Worm (Caenorhabditis elegans) whole organism, L4 larva: ENCODE results near the gene C34C12.9.

Experiments
- D1046.2 ChIP-seq: fragments of 200-800 bp; sonication (Bioruptor generic); IDR thresholded peaks from 2 replicates; pipeline ENCODE4 v1.3.6; 2022; ENCODE audit warnings: missing genetic modification characterization, missing compliant biosample characterization
- F37D6.2 ChIP-seq: sonication (generic microtip); optimal IDR thresholded peaks from 2 replicates; lab custom pipeline; 2016; ENCODE audit warnings: mild to moderate bottlenecking, missing genetic modification characterization, missing compliant biosample characterization
- R02D3.7 ChIP-seq: fragments of 150-350 bp; sonication (generic microtip); optimal IDR thresholded peaks from 3 replicates; lab custom pipeline; 2014; ENCODE audit warnings: missing biosample characterization, missing genetic modification characterization
- Y105C5A.15 ChIP-seq: fragments of 200-800 bp; sonication (Bioruptor generic); IDR thresholded peaks from 2 replicates; pipeline ENCODE4 v1.3.6; 2022; ENCODE audit warnings: missing genetic modification characterization, missing compliant biosample characterization
- ZK337.2 ChIP-seq: fragments of 200-800 bp; sonication (Bioruptor generic); IDR thresholded peaks from 2 replicates; pipeline ENCODE4 v1.3.6; 2022; ENCODE audit warnings: missing genetic modification reagents, missing genetic modification characterization, missing compliant biosample characterization
- ZK546.5 ChIP-seq, 2 experiments: sonication (generic microtip); optimal IDR thresholded peaks; 2 replicates each; lab custom pipeline; 2017; ENCODE audit warnings: missing biosample characterization in 2 of 2, missing genetic modification characterization in 2 of 2
- aly-2 ChIP-seq: sonication (generic microtip); optimal IDR thresholded peaks from 2 replicates; lab custom pipeline; 2018; ENCODE audit warnings: missing biosample characterization, missing genetic modification characterization
- ama-1 ChIP-seq: fragments of 150-350 bp; optimal IDR thresholded peaks from 2 replicates; lab custom pipeline; 2014; ENCODE audit warnings: inconsistent platforms, mixed read lengths
- ceh-20 ChIP-seq: fragments of 200-800 bp; sonication (Bioruptor generic); IDR thresholded peaks from 2 replicates; pipeline ENCODE4 v1.3.6; 2022; ENCODE audit warnings: missing genetic modification reagents, missing genetic modification characterization, missing compliant biosample characterization
- ceh-32 ChIP-seq: sonication (generic microtip); optimal IDR thresholded peaks from 2 replicates; lab custom pipeline; 2016; ENCODE audit warnings: mild to moderate bottlenecking, missing genetic modification characterization, missing compliant biosample characterization; ENCODE audit not compliant: poor library complexity
- ceh-44 ChIP-seq: fragments of 200-800 bp; sonication (Bioruptor generic); IDR thresholded peaks from 2 replicates; pipeline ENCODE4 v1.3.6; 2022; ENCODE audit warnings: missing genetic modification reagents, missing genetic modification characterization, missing compliant biosample characterization
- ceh-62 ChIP-seq: sonication (generic microtip); optimal IDR thresholded peaks from 2 replicates; lab custom pipeline; 2017; ENCODE audit warnings: missing biosample characterization, missing genetic modification characterization
- ceh-82 ChIP-seq: sonication (generic microtip); optimal IDR thresholded peaks from 2 replicates; lab custom pipeline; 2017; ENCODE audit warnings: missing biosample characterization, missing genetic modification characterization
- ces-1 ChIP-seq: fragments of 150-350 bp; sonication (generic microtip); optimal IDR thresholded peaks from 4 replicates; lab custom pipeline; 2014; ENCODE audit warnings: missing biosample characterization, missing genetic modification reagents, missing genetic modification characterization
- daf-19 ChIP-seq: fragments of 200-800 bp; sonication (Bioruptor generic); conservative IDR thresholded peaks from 2 replicates; pipeline ENCODE4 v1.3.6; 2022; ENCODE audit warnings: missing genetic modification characterization, missing compliant biosample characterization
- dmd-9 ChIP-seq: fragments of 200-800 bp; sonication (Bioruptor generic); IDR thresholded peaks from 2 replicates; pipeline ENCODE4 v1.3.6; 2022; ENCODE audit warnings: missing genetic modification reagents, missing genetic modification characterization, missing compliant biosample characterization
- duxl-1 ChIP-seq: sonication (generic microtip); optimal IDR thresholded peaks from 2 replicates; lab custom pipeline; 2016; ENCODE audit warnings: mild to moderate bottlenecking, missing genetic modification characterization, moderate library complexity, missing compliant biosample characterization; ENCODE audit not compliant: poor library complexity
- fos-1 ChIP-seq: fragments of 150-350 bp; optimal IDR thresholded peaks from 2 replicates; lab custom pipeline; 2014; ENCODE audit warnings: missing biosample characterization, missing genetic modification characterization
- gei-8 ChIP-seq: fragments of 200-800 bp; sonication (Bioruptor generic); optimal IDR thresholded peaks from 2 replicates; lab custom pipeline; 2018; ENCODE audit warnings: mild to moderate bottlenecking, missing genetic modification characterization, missing compliant biosample characterization
- hif-1 ChIP-seq, 2 experiments: sonication (generic microtip); optimal IDR thresholded peaks; 2 replicates each; lab custom pipeline; 2016 to 2017; ENCODE audit warnings: missing compliant biosample characterization in 2 of 2, missing genetic modification characterization in 2 of 2, missing genetic modification reagents in 2 of 2, missing genotype in 2 of 2, mild to moderate bottlenecking in 1 of 2
- lin-13 ChIP-seq: fragments of 150-350 bp; optimal IDR thresholded peaks from 2 replicates; lab custom pipeline; 2014; ENCODE audit warnings: missing biosample characterization, missing genetic modification reagents, missing genetic modification characterization
- lin-29 ChIP-seq: fragments of 200-800 bp; sonication (Bioruptor generic); IDR thresholded peaks from 2 replicates; pipeline ENCODE4 v1.3.6; 2022; ENCODE audit warnings: missing genetic modification reagents, missing genetic modification characterization, missing compliant biosample characterization
- lin-38 ChIP-seq: fragments of 200-800 bp; sonication (Bioruptor generic); IDR thresholded peaks from 2 replicates; pipeline ENCODE4 v1.3.6; 2022; ENCODE audit warnings: missing genetic modification reagents, missing genetic modification characterization, missing compliant biosample characterization
- lsy-2 ChIP-seq, 2 experiments: fragments of 150-350 bp in 1 of 2; sonication (generic microtip) in 1 of 2; optimal IDR thresholded peaks; 2 replicates each; lab custom pipeline; 2014 to 2017; ENCODE audit warnings: missing biosample characterization in 2 of 2, missing genetic modification characterization in 2 of 2
- mdt-29 ChIP-seq: fragments of 200-800 bp; sonication (Bioruptor generic); IDR thresholded peaks from 2 replicates; pipeline ENCODE4 v1.3.6; 2022; ENCODE audit warnings: missing genetic modification reagents, missing genetic modification characterization, missing compliant biosample characterization
- mep-1 ChIP-seq: fragments of 150-350 bp; sonication (generic microtip); optimal IDR thresholded peaks from 3 replicates; lab custom pipeline; 2014; ENCODE audit warnings: missing biosample characterization, missing genetic modification characterization
- nhr-10 ChIP-seq: fragments of 150-350 bp; optimal IDR thresholded peaks from 2 replicates; lab custom pipeline; 2014; ENCODE audit warnings: missing biosample characterization, missing genetic modification characterization
- nhr-102 ChIP-seq: sonication (generic microtip); optimal IDR thresholded peaks from 2 replicates; lab custom pipeline; 2016; ENCODE audit warnings: mild to moderate bottlenecking, missing genetic modification characterization, moderate library complexity, missing compliant biosample characterization
- nhr-11 ChIP-seq: fragments of 150-350 bp; optimal IDR thresholded peaks from 2 replicates; lab custom pipeline; 2014; ENCODE audit warnings: missing biosample characterization, missing genetic modification characterization
- nhr-25 ChIP-seq: sonication (generic microtip); optimal IDR thresholded peaks from 2 replicates; lab custom pipeline; 2017; ENCODE audit warnings: missing genetic modification characterization, mild to moderate bottlenecking, missing compliant biosample characterization, antibody characterized with exemption, moderate library complexity, borderline replicate concordance; ENCODE audit not compliant: insufficient read depth
- nhr-28 ChIP-seq: fragments of 150-350 bp; optimal IDR thresholded peaks from 2 replicates; lab custom pipeline; 2014; ENCODE audit warnings: missing biosample characterization, missing genetic modification characterization
- nhr-42 ChIP-seq: fragments of 200-800 bp; sonication (Bioruptor generic); IDR thresholded peaks from 2 replicates; pipeline ENCODE4 v1.3.6; 2022; ENCODE audit warnings: missing genetic modification characterization, missing compliant biosample characterization
- nhr-6 ChIP-seq: fragments of 150-350 bp; optimal IDR thresholded peaks from 2 replicates; lab custom pipeline; 2014; ENCODE audit warnings: missing biosample characterization, missing genetic modification characterization
- nhr-77 ChIP-seq: fragments of 150-350 bp; optimal IDR thresholded peaks from 2 replicates; lab custom pipeline; 2014; ENCODE audit warnings: missing biosample characterization, missing genetic modification characterization
- pha-4 ChIP-seq, 2 experiments: fragments of 150-350 bp in 1 of 2; fragments of 200-800 bp in 1 of 2; sonication (Bioruptor generic) in 1 of 2; IDR thresholded peaks in 1 of 2; optimal IDR thresholded peaks in 1 of 2; 2 replicates each; pipeline versions ENCODE4 v1.3.6 to Lab custom; 2014 to 2022; ENCODE audit warnings: missing genetic modification characterization in 2 of 2, missing genetic modification reagents in 2 of 2, missing biosample characterization in 1 of 2, missing compliant biosample characterization in 1 of 2
- saeg-2 ChIP-seq: fragments of 200-800 bp; sonication (Bioruptor generic); IDR thresholded peaks from 2 replicates; pipeline ENCODE4 v1.3.6; 2022; ENCODE audit warnings: missing genetic modification reagents, missing genetic modification characterization, missing compliant biosample characterization
- sdz-12 ChIP-seq: fragments of 200-800 bp; sonication (Bioruptor generic); optimal IDR thresholded peaks from 2 replicates; lab custom pipeline; 2018; ENCODE audit warnings: mild to moderate bottlenecking, missing genetic modification characterization, missing compliant biosample characterization
- set-16 ChIP-seq: fragments of 200-800 bp; sonication (Bioruptor generic); IDR thresholded peaks from 2 replicates; pipeline ENCODE4 v1.3.6; 2022; ENCODE audit warnings: missing genetic modification reagents, missing genetic modification characterization, missing compliant biosample characterization
- skn-1 ChIP-seq: fragments of 150-350 bp; optimal IDR thresholded peaks from 2 replicates; lab custom pipeline; 2014; ENCODE audit warnings: missing biosample characterization, missing genetic modification characterization
- snpc-4 ChIP-seq: fragments of 150-350 bp; optimal IDR thresholded peaks from 2 replicates; lab custom pipeline; 2014; ENCODE audit warnings: missing biosample characterization, missing genetic modification characterization
- spr-1 ChIP-seq: sonication (generic microtip); optimal IDR thresholded peaks from 2 replicates; lab custom pipeline; 2016; ENCODE audit warnings: mild to moderate bottlenecking, missing genetic modification characterization, missing compliant biosample characterization
- tag-97 ChIP-seq: fragments of 200-800 bp; sonication (Bioruptor generic); IDR thresholded peaks from 2 replicates; pipeline ENCODE4 v1.3.6; 2022; ENCODE audit warnings: missing genetic modification characterization, missing compliant biosample characterization
- unc-39 ChIP-seq: sonication (generic microtip); optimal IDR thresholded peaks from 2 replicates; lab custom pipeline; 2017; ENCODE audit warnings: missing biosample characterization, missing genetic modification characterization
- unc-62 ChIP-seq, 3 experiments: fragments of 150-350 bp in 1 of 3; sonication (generic microtip); optimal IDR thresholded peaks in 2 of 3; peaks in 1 of 3; 1 replicate in 1 of 3; 2 replicates in 2 of 3; lab custom pipeline; 2014 to 2017; ENCODE audit warnings: missing biosample characterization in 3 of 3, missing genetic modification characterization in 3 of 3, missing genetic modification reagents in 3 of 3, missing genotype in 1 of 3
- vab-7 ChIP-seq: fragments of 200-800 bp; sonication (Bioruptor generic); IDR thresholded peaks from 2 replicates; pipeline ENCODE4 v1.3.6; 2022; ENCODE audit warnings: missing genetic modification reagents, missing genetic modification characterization, missing compliant biosample characterization
- zfp-3 ChIP-seq: fragments of 200-800 bp; sonication (Bioruptor generic); conservative IDR thresholded peaks from 2 replicates; pipeline ENCODE4 v1.3.6; 2022; ENCODE audit warnings: missing genetic modification reagents, missing genetic modification characterization, missing compliant biosample characterization
- ztf-11 ChIP-seq: fragments of 150-350 bp; optimal IDR thresholded peaks from 2 replicates; lab custom pipeline; 2014; ENCODE audit warnings: missing biosample characterization, missing genetic modification characterization
- ztf-7 ChIP-seq: fragments of 150-350 bp; optimal IDR thresholded peaks from 2 replicates; lab custom pipeline; 2014; ENCODE audit warnings: missing biosample characterization, missing genetic modification characterization

Gene C34C12.9

DNA sequence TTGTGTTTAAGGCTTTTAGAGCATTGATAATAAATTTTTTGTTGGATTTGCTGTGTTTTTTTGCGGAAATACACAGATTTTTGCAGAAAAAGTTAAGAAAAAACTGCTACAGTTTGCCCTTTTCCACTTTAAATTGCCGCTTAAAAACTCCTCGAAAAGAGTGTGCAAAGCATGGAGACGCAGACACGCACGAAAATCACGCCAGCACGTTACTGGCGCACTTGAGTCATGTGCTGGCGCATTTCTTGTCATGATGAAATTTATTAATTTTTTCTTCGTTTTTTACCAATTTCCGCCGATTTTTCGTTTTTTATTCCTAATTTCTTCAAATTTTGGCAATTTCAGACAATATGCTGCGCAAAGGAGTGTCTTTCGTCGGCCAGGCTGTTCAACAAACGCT, 15.3 kb downstream of the C34C12.9 start, which contains the start of gene C34C12.8 (continued):
- TF ChIP-seq pha-4 (GFP tag; IDR thresholded peaks at IDR 0.05; lab: Robert Waterston, UW) (peak; percentile 93), pha-4 (tag; optimal IDR thresholded peaks at IDR 0.05; lab: Kevin White, UChicago) (peak; percentile 40), lin-38 (GFP tag; lab: Robert Waterston, UW) (peak; percentile 98), lsy-2 (tag; optimal IDR thresholded peaks at IDR 0.05; lab: Kevin White, UChicago) (peak; percentile 72 to 97), nhr-11 (tag; lab: Kevin White, UChicago) (peak; percentile 85), Y105C5A.15 (GFP tag; lab: Robert Waterston, UW) (no peak), saeg-2 (GFP tag; lab: Robert Waterston, UW) (peak; percentile 88), ceh-44 (GFP tag; lab: Robert Waterston, UW) (no peak), ama-1 (peak; percentile 87), lin-13 (peak; percentile 91), snpc-4 (tag; lab: Kevin White, UChicago) (no peak), nhr-102 (tag; lab: Kevin White, UChicago) (peak; percentile 96), fos-1 (tag; lab: Kevin White, UChicago) (no peak), F37D6.2 (tag; lab: Kevin White, UChicago) (peak; percentile 92), ceh-62 (tag; lab: Kevin White, UChicago) (no peak), ZK546.5 (tag; optimal IDR thresholded peaks at IDR 0.05; lab: Kevin White, UChicago) (peak in 1 of 2 experiments; percentile 42), lin-29 (GFP tag; lab: Robert Waterston, UW) (peak; percentile 91), vab-7 (GFP tag; lab: Robert Waterston, UW) (peak; percentile 45; the same call in 1 of the 2 replicates), ceh-20 (GFP tag; lab: Robert Waterston, UW) (peak; percentile 92), ceh-32 (tag; lab: Kevin White, UChicago) (no peak), unc-39 (tag; lab: Kevin White, UChicago) (no peak), daf-19 (GFP tag; lab: Robert Waterston, UW) (peak; percentile 72; the same call in 1 of the 2 replicates), nhr-42 (GFP tag; lab: Robert Waterston, UW) (peak; percentile 92), set-16 (no peak), nhr-10 (tag; lab: Kevin White, UChicago) (no peak), nhr-25 (tag; lab: Kevin White, UChicago) (peak; percentile 75), dmd-9 (GFP tag; lab: Robert Waterston, UW) (peak; percentile 95), aly-2 (no peak), gei-8 (GFP tag; lab: Kevin White, UChicago) (peak; percentile 55), ces-1 (GFP tag; lab: Kevin White, UChicago) (no peak), ceh-82 (tag; lab: Kevin White, UChicago) (no peak), R02D3.7 (tag; lab: Kevin White, UChicago) (no peak), ZK337.2 (peak; percentile 67; the same call in 1 of the 2 replicates)
- TF ChIP-seq, all 104 proteins: peak for 68

DNA sequence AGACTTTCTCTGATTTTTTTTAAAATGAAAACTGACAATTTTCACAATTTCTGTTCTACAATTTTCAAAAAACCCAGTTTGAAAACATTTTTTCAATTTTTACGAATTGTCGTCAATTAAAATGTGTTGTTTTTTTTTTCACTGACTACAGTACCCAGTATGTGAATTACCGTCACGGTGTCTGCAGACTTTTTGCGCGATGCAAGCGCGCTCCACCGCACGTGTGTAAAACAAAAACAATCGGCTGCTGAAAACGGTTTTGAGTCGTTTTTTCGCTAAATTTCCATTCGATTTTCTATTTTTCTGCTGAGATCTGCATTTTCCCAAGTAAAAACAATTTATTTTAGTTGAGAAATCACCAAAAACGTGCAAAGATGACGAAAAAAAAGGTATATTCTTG, 19.1 kb downstream of the C34C12.9 start:
- peak; percentile 74 for TF ChIP-seq ztf-7 (tag; lab: Kevin White, UChicago)
- peak; percentile 96 for TF ChIP-seq nhr-6 (tag; lab: Kevin White, UChicago)
- TF ChIP-seq nhr-10 (tag; lab: Kevin White, UChicago) = peak; percentile 63
- no peak for TF ChIP-seq tag-97 (GFP tag; lab: Robert Waterston, UW)
- no peak for TF ChIP-seq ceh-82 (tag; lab: Kevin White, UChicago)
- TF ChIP-seq ZK337.2 = peak; percentile 91
- TF ChIP-seq F37D6.2 (tag; lab: Kevin White, UChicago) = peak; percentile 95
- TF ChIP-seq zfp-3 (GFP tag; lab: Robert Waterston, UW) = peak; percentile 97
- peak; percentile 99 for TF ChIP-seq nhr-77 (tag; lab: Kevin White, UChicago)
- peak in 1 of 2 experiments; percentile 99 for TF ChIP-seq unc-62 (GFP tag; optimal IDR thresholded peaks at IDR 0.05 in 1 of 2; lab: Kevin White, UChicago)
- TF ChIP-seq unc-62 (tag; optimal IDR thresholded peaks at IDR 0.05; lab: Kevin White, UChicago) = no peak
- no peak for TF ChIP-seq Y105C5A.15 (GFP tag; lab: Robert Waterston, UW)
- no peak for TF ChIP-seq skn-1 (tag; lab: Kevin White, UChicago)
- TF ChIP-seq ztf-11 (tag; lab: Kevin White, UChicago) = no peak
- peak; percentile 96 for TF ChIP-seq D1046.2
- no peak for TF ChIP-seq ceh-62 (tag; lab: Kevin White, UChicago)
- TF ChIP-seq duxl-1 (tag; lab: Kevin White, UChicago) = peak; percentile 93
- TF ChIP-seq hif-1 (tag; optimal IDR thresholded peaks at IDR 0.05; lab: Kevin White, UChicago) = peak; percentile 78 to 87
- TF ChIP-seq mdt-29 (GFP tag; lab: Robert Waterston, UW) = peak; percentile 95
- no peak for TF ChIP-seq ceh-32 (tag; lab: Kevin White, UChicago)
- TF ChIP-seq nhr-11 (tag; lab: Kevin White, UChicago) = peak; percentile 97
- peak; percentile 98 for TF ChIP-seq mep-1
- TF ChIP-seq spr-1 = peak; percentile 94
- peak; percentile 96 for TF ChIP-seq nhr-28
- no peak for TF ChIP-seq sdz-12 (GFP tag; lab: Kevin White, UChicago)
